Fruit fly (Drosophila melanogaster): Measurements from ENCODE around the gene Pak.

DNA sequence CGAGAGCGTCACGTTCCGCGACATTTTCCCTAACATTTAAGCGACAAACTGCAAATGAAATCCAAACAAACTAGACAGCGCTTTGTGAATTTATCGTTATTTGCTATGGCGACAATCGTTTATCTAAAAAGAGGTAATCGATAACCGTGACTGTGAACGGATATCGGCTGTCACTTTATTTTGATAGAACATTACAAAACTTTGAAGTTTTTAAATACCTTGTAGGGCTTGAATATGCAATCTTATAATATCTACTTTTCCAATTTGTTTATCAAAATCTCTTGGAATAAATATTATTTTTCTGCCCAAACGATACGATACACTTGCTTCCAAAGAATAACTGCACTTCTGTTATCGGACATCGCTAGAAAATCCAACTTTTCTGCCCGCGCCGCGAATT, 29.4 kb downstream of the Pak start, which contains the start of the genes CG1024 and TfIIFalpha:
- TF ChIP-seq Myc (optimal IDR thresholded peaks at IDR 0.05), result no peak
- no peak for TF ChIP-seq psq (optimal IDR thresholded peaks at IDR 0.05)
- TF ChIP-seq h (optimal IDR thresholded peaks at IDR 0.05), result no peak
- no peak for TF ChIP-seq ttk (optimal IDR thresholded peaks at IDR 0.05)
- no peak for TF ChIP-seq Sin3A (optimal IDR thresholded peaks at IDR 0.05)

All from Kc167 (cell line).